Worm (Caenorhabditis elegans): ENCODE data around the gene C44B7.7.

Gene C44B7.7

ce11 chrII:6888211-6888610 lies 8.2 kb upstream of the C44B7.7 start (continued):
- TF ChIP-seq nhr-76 (tag; optimal IDR thresholded peaks at IDR 0.05) (peak; percentile 8), nhr-111 (GFP tag; optimal IDR thresholded peaks at IDR 0.05) (peak; percentile 34), Y48G9A.11 (GFP tag; IDR thresholded peaks at IDR 0.05) (0 out of 2 replicates have a peak, but pooled peaks have one; percentile 45), lin-38 (GFP tag; IDR thresholded peaks at IDR 0.05) (peak; percentile 44), nhr-10 (tag; optimal IDR thresholded peaks at IDR 0.05) (peak; percentile 32), zfp-3 (GFP tag; conservative IDR thresholded peaks at IDR 0.05) (peak; percentile 93), attf-4 (tag; optimal IDR thresholded peaks at IDR 0.05) (peak; percentile 9), mdl-1 (tag; optimal IDR thresholded peaks at IDR 0.05) (no peak), nhr-77 (tag; optimal IDR thresholded peaks at IDR 0.05) (peak; percentile 80), hlh-30 (tag; optimal IDR thresholded peaks at IDR 0.05; ENCODE audit: insufficient read depth) (peak; percentile 22), nhr-42 (GFP tag; IDR thresholded peaks at IDR 0.05) (peak; percentile 64), daf-16 (GFP tag; optimal IDR thresholded peaks at IDR 0.05) (peak; percentile 27 to 63), daf-16 (tag; optimal IDR thresholded peaks at IDR 0.05) (peak; percentile 64), dve-1 (tag; optimal IDR thresholded peaks at IDR 0.05; ENCODE audit: insufficient read depth) (peak; percentile 88)

- peak; percentile 29 for TF ChIP-seq pqm-1 (tag; optimal IDR thresholded peaks at IDR 0.05)
- TF ChIP-seq fos-1 (tag; optimal IDR thresholded peaks at IDR 0.05), result no peak
- TF ChIP-seq ceh-62 (tag; optimal IDR thresholded peaks at IDR 0.05), result no peak
- no peak for TF ChIP-seq Y48G9A.11 (GFP tag; IDR thresholded peaks at IDR 0.05)
- TF ChIP-seq mdt-29 (GFP tag; IDR thresholded peaks at IDR 0.05), result no peak
- peak; percentile 75 for TF ChIP-seq nhr-28 (tag; optimal IDR thresholded peaks at IDR 0.05)
- 0 out of 2 replicates have a peak, but pooled peaks have one; percentile 14 for TF ChIP-seq dmd-6 (GFP tag; IDR thresholded peaks at IDR 0.05)
- TF ChIP-seq daf-12 (tag; optimal IDR thresholded peaks at IDR 0.05), result no peak
- no peak for TF ChIP-seq lin-15B (tag; optimal IDR thresholded peaks at IDR 0.05)
- no peak for TF ChIP-seq ceh-32 (tag; optimal IDR thresholded peaks at IDR 0.05; ENCODE audit: poor library complexity)
- TF ChIP-seq nhr-41 (GFP tag; IDR thresholded peaks at IDR 0.05), result 0 out of 2 replicates have a peak, but pooled peaks have one; percentile 21
- no peak for TF ChIP-seq Y105C5A.15 (GFP tag; IDR thresholded peaks at IDR 0.05)
- no peak for TF ChIP-seq daf-16 (GFP tag; optimal IDR thresholded peaks at IDR 0.05)
- peak; percentile 23 for TF ChIP-seq daf-16 (tag; optimal IDR thresholded peaks at IDR 0.05)
- TF ChIP-seq hlh-11 (tag; optimal IDR thresholded peaks at IDR 0.05), result peak; percentile 1
These were observed 7.5 kb upstream of the C44B7.7 start, which contains the start of gene pmp-2 for ce11 chrII:6887319-6888005. Gene pmp-2, minus strand, starts transcription at chrII:6887805.

DNA sequence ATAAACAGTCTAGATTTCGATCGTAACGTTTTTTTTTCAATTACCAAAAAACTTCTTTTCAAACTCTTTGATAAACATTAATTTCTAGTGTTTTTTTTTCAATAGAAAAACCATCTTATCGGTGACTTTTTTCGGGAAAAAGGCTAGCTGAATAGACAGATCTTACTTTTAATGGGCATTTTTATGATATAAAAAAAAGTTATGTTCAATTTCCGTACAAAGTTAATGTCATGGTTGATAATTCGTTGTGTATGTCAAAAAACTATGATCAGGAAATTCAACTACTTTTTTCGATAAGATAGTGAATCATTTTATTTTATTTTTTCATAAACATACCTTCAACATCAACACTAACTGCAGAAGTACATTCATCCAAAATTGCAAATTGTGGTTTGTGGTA lies 4.6 kb upstream of the C44B7.7 start:
- TF ChIP-seq php-3 (GFP tag; IDR thresholded peaks at IDR 0.05), result peak; percentile 84
- no peak for TF ChIP-seq lin-29 (GFP tag; IDR thresholded peaks at IDR 0.05)
- no peak for TF ChIP-seq F49E8.2 (tag; optimal IDR thresholded peaks at IDR 0.05; ENCODE audit: borderline replicate concordance)
- TF ChIP-seq daf-16 (GFP tag; optimal IDR thresholded peaks at IDR 0.05), result no peak
- TF ChIP-seq daf-16 (tag; optimal IDR thresholded peaks at IDR 0.05), result peak; percentile 58
- TF ChIP-seq lir-3 (tag; optimal IDR thresholded peaks at IDR 0.05), result no peak
- TF ChIP-seq dve-1 (tag; optimal IDR thresholded peaks at IDR 0.05; ENCODE audit: insufficient read depth), result peak; percentile 37
- TF ChIP-seq pqm-1 (tag; optimal IDR thresholded peaks at IDR 0.05), result peak; percentile 29
- no peak for TF ChIP-seq fos-1 (tag; optimal IDR thresholded peaks at IDR 0.05)

DNA sequence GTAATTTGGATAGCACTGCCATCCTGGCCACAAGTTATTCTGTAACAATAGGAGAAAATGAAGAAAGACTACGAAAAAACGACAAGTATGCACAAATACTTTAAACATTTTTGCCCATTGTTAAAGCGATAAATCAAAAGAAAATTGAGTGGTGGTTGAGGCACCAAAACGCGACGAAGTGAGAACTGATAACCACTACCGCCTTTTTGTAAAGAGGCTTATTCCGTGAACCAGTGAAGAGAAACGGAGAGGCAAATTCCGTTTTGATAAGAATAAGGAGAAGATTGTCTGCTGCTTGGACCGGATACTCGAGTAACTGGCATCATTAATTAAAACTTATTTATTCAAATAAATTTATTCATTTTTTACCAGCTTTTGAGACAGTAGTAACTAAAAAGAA lies 3.7 kb upstream of the C44B7.7 start, which contains the start of gene pmp-1:
Gene pmp-1 (minus strand): TSS at position 39 of the 400 bp plus-strand sequence.
- no peak for TF ChIP-seq daf-16 (GFP tag; optimal IDR thresholded peaks at IDR 0.05)
- peak; percentile 43 for TF ChIP-seq daf-16 (tag; optimal IDR thresholded peaks at IDR 0.05)
- TF ChIP-seq madf-5 (GFP tag; IDR thresholded peaks at IDR 0.05), result no peak
- TF ChIP-seq ceh-32 (tag; optimal IDR thresholded peaks at IDR 0.05; ENCODE audit: poor library complexity), result no peak
- peak; percentile 62 for TF ChIP-seq nhr-28 (tag; optimal IDR thresholded peaks at IDR 0.05)
- no peak for TF ChIP-seq F37D6.2 (tag; optimal IDR thresholded peaks at IDR 0.05)
- peak; percentile 54 for TF ChIP-seq dmd-6 (GFP tag; IDR thresholded peaks at IDR 0.05)
- TF ChIP-seq snpc-1.2 (GFP tag; IDR thresholded peaks at IDR 0.05), result no peak
- no peak for TF ChIP-seq D1046.2 (GFP tag; IDR thresholded peaks at IDR 0.05)
- TF ChIP-seq hlh-11 (tag; optimal IDR thresholded peaks at IDR 0.05), result peak; percentile 39
- no peak for TF ChIP-seq ceh-44 (GFP tag; IDR thresholded peaks at IDR 0.05)
- TF ChIP-seq mdl-1 (tag; optimal IDR thresholded peaks at IDR 0.05), result no peak
- TF ChIP-seq nhr-77 (tag; optimal IDR thresholded peaks at IDR 0.05), result peak; percentile 9
- TF ChIP-seq pqm-1 (tag; optimal IDR thresholded peaks at IDR 0.05), result peak; percentile 93
- peak; percentile 48 for TF ChIP-seq dve-1 (tag; optimal IDR thresholded peaks at IDR 0.05; ENCODE audit: insufficient read depth)
- no peak for TF ChIP-seq lin-13 (GFP tag; optimal IDR thresholded peaks at IDR 0.05)
- peak; percentile 44; the same call in 1 of the 2 replicates for TF ChIP-seq ceh-20 (GFP tag; IDR thresholded peaks at IDR 0.05)
- TF ChIP-seq lin-1 (GFP tag; IDR thresholded peaks at IDR 0.05), result peak; percentile 61; the same call in 1 of the 2 replicates
- no peak for TF ChIP-seq T20F7.1 (GFP tag; optimal IDR thresholded peaks at IDR 0.05)
- no peak for TF ChIP-seq madf-9 (GFP tag; conservative IDR thresholded peaks at IDR 0.05)
